Fruit fly (Drosophila melanogaster) whole organism, embryonic: Measurements from ENCODE around the gene eca.
A peak's percentile ranks its signal among the peaks of the same experiment; 100 is the strongest.

ENCODE experiments used
- Atf6 ChIP-seq: fragments of 200-800 bp; sonication (Bioruptor generic); IDR thresholded peaks from 2 replicates; pipeline ENCODE4 v1.3.6; 2022; ENCODE audit warnings: missing biosample characterization, missing genetic modification characterization
- Blimp-1 ChIP-seq: fragments of 200-800 bp; sonication (Bioruptor generic); optimal IDR thresholded peaks from 3 replicates; lab custom pipeline; 2018; ENCODE audit warnings: missing biosample characterization, missing genetic modification characterization, mild to moderate bottlenecking, moderate library complexity, missing genetic modification reagents
- CG10543 ChIP-seq: fragments of 200-800 bp; sonication (Bioruptor generic); optimal IDR thresholded peaks from 3 replicates; lab custom pipeline; 2017; ENCODE audit warnings: missing biosample characterization, mild to moderate bottlenecking, missing genetic modification characterization, moderate library complexity
- CG11093 ChIP-seq: fragments of 200-800 bp; sonication (Bioruptor generic); IDR thresholded peaks from 3 replicates; pipeline ENCODE4 v1.3.6; 2022; ENCODE audit warnings: missing biosample characterization, missing genetic modification characterization
- CG11398 ChIP-seq: fragments of 200-800 bp; sonication (Bioruptor generic); optimal IDR thresholded peaks from 2 replicates; lab custom pipeline; 2016; ENCODE audit warnings: missing biosample characterization, missing genetic modification characterization
- CG11560 ChIP-seq: fragments of 200-800 bp; sonication (Bioruptor generic); IDR thresholded peaks from 3 replicates; pipeline ENCODE4 v1.3.6; 2022; ENCODE audit warnings: missing biosample characterization, missing genetic modification characterization
- CG12236 ChIP-seq: fragments of 200-800 bp; sonication (Bioruptor generic); optimal IDR thresholded peaks from 2 replicates; lab custom pipeline; 2016; ENCODE audit warnings: missing biosample characterization, missing genetic modification characterization
- CG15269 ChIP-seq: fragments of 200-800 bp; sonication (Bioruptor generic); optimal IDR thresholded peaks from 2 replicates; lab custom pipeline; 2018; ENCODE audit warnings: missing biosample characterization, mild to moderate bottlenecking, missing genetic modification characterization, moderate library complexity
- CG15601 ChIP-seq: fragments of 200-800 bp; sonication (Bioruptor generic); optimal IDR thresholded peaks from 3 replicates; lab custom pipeline; 2019; ENCODE audit warnings: missing biosample characterization, mild to moderate bottlenecking, missing genetic modification characterization, moderate library complexity
- CG16815 ChIP-seq: fragments of 200-800 bp; sonication (Bioruptor generic); optimal IDR thresholded peaks from 3 replicates; lab custom pipeline; 2017; ENCODE audit warnings: missing biosample characterization, mild to moderate bottlenecking, missing genetic modification characterization
- CG16863 ChIP-seq: fragments of 200-800 bp; sonication (Bioruptor generic); optimal IDR thresholded peaks from 3 replicates; lab custom pipeline; 2016; ENCODE audit warnings: missing biosample characterization, missing genetic modification characterization
- CG17385 ChIP-seq: fragments of 200-800 bp; sonication (Bioruptor generic); optimal IDR thresholded peaks from 3 replicates; lab custom pipeline; 2018; ENCODE audit warnings: missing biosample characterization, mild to moderate bottlenecking, missing genetic modification characterization
- CG18476 ChIP-seq: fragments of 200-800 bp; sonication (Bioruptor generic); optimal IDR thresholded peaks from 2 replicates; lab custom pipeline; 2016; ENCODE audit warnings: missing biosample characterization, mild to moderate bottlenecking, missing genetic modification characterization
- CG18764 ChIP-seq: fragments of 200-800 bp; sonication (Bioruptor generic); optimal IDR thresholded peaks from 3 replicates; lab custom pipeline; 2016; ENCODE audit warnings: missing biosample characterization, missing genetic modification characterization
- CG3407 ChIP-seq: fragments of 200-800 bp; sonication (Bioruptor generic); optimal IDR thresholded peaks from 2 replicates; lab custom pipeline; 2018; ENCODE audit warnings: missing biosample characterization, mild to moderate bottlenecking, missing genetic modification characterization
- CG4730 ChIP-seq: fragments of 200-800 bp; sonication (Bioruptor generic); IDR thresholded peaks from 2 replicates; pipeline ENCODE4 v1.3.6; 2022; ENCODE audit warnings: missing biosample characterization, missing genetic modification characterization
- CG7928 ChIP-seq: fragments of 200-800 bp; sonication (Bioruptor generic); optimal IDR thresholded peaks from 2 replicates; lab custom pipeline; 2017; ENCODE audit warnings: missing biosample characterization, mild to moderate bottlenecking, missing genetic modification characterization
- CG8478 ChIP-seq: fragments of >200 bp; optimal IDR thresholded peaks from 2 replicates; lab custom pipeline; 2018
- CG8944 ChIP-seq: fragments of 200-800 bp; sonication (Bioruptor generic); optimal IDR thresholded peaks from 3 replicates; lab custom pipeline; 2016; ENCODE audit warnings: missing biosample characterization, missing genetic modification characterization
- CG9727 ChIP-seq: fragments of 200-800 bp; sonication (Bioruptor generic); optimal IDR thresholded peaks from 3 replicates; lab custom pipeline; 2017; ENCODE audit warnings: missing biosample characterization, mild to moderate bottlenecking, missing genetic modification characterization
- D19A ChIP-seq: fragments of 200-800 bp; optimal IDR thresholded peaks from 3 replicates; lab custom pipeline; 2019; ENCODE audit warnings: missing biosample characterization, mild to moderate bottlenecking, missing genetic modification characterization, moderate library complexity
- D19B ChIP-seq: fragments of 200-800 bp; sonication (Bioruptor generic); optimal IDR thresholded peaks from 2 replicates; lab custom pipeline; 2017; ENCODE audit warnings: missing biosample characterization, mild to moderate bottlenecking, missing genetic modification characterization
- Deaf1 ChIP-seq: fragments of 200-800 bp; optimal IDR thresholded peaks from 3 replicates; lab custom pipeline; 2019; ENCODE audit warnings: missing biosample characterization, mild to moderate bottlenecking, missing genetic modification characterization, moderate library complexity
- Drgx ChIP-seq: fragments of 200-800 bp; sonication (Bioruptor generic); IDR thresholded peaks from 2 replicates; pipeline ENCODE4 v1.3.6; 2022; ENCODE audit warnings: missing biosample characterization, missing genetic modification characterization
- Eip74EF ChIP-seq, 2 experiments: fragments of 200-800 bp in 1 of 2; fragments of >200 bp in 1 of 2; sonication (Bioruptor generic) in 1 of 2; optimal IDR thresholded peaks; 2 replicates each; lab custom pipeline; 2017 to 2019; ENCODE audit warnings: missing biosample characterization in 2 of 2, missing genetic modification characterization in 2 of 2, mild to moderate bottlenecking in 1 of 2, moderate library complexity in 1 of 2
- Fer3 ChIP-seq: fragments of 200-800 bp; sonication (Bioruptor generic); optimal IDR thresholded peaks from 2 replicates; lab custom pipeline; 2018; ENCODE audit warnings: missing biosample characterization, mild to moderate bottlenecking, missing genetic modification characterization, moderate library complexity
- Gug ChIP-seq: fragments of 200-800 bp; sonication (Bioruptor generic); IDR thresholded peaks from 4 replicates; pipeline ENCODE4 v1.3.6; 2022; ENCODE audit warnings: missing biosample characterization, missing genetic modification characterization
- HLH54F ChIP-seq: fragments of 200-800 bp; sonication (Bioruptor generic); optimal IDR thresholded peaks from 3 replicates; lab custom pipeline; 2016; ENCODE audit warnings: missing biosample characterization, missing genetic modification characterization
- Jarid2 ChIP-seq: fragments of 200-800 bp; sonication (Bioruptor generic); optimal IDR thresholded peaks from 3 replicates; lab custom pipeline; 2017; ENCODE audit warnings: mild to moderate bottlenecking, missing biosample characterization, missing genetic modification reagents, missing genetic modification characterization
- MESR4 ChIP-seq: fragments of 200-800 bp; sonication (Bioruptor generic); optimal IDR thresholded peaks from 2 replicates; lab custom pipeline; 2018; ENCODE audit warnings: missing biosample characterization, mild to moderate bottlenecking, missing genetic modification characterization, moderate library complexity
- Mes4 ChIP-seq: fragments of 200-800 bp; sonication (Bioruptor generic); optimal IDR thresholded peaks from 2 replicates; lab custom pipeline; 2016; ENCODE audit warnings: missing biosample characterization, missing genetic modification characterization
- Oli ChIP-seq: fragments of 200-800 bp; sonication (Bioruptor generic); optimal IDR thresholded peaks from 2 replicates; lab custom pipeline; 2018; ENCODE audit warnings: missing biosample characterization, mild to moderate bottlenecking, missing genetic modification characterization, moderate library complexity
- YL-1 ChIP-seq: fragments of 200-800 bp; sonication (Bioruptor generic); optimal IDR thresholded peaks from 3 replicates; lab custom pipeline; 2017; ENCODE audit warnings: missing biosample characterization, mild to moderate bottlenecking, missing genetic modification characterization
- ash1 ChIP-seq: fragments of 200-800 bp; sonication (Bioruptor generic); optimal IDR thresholded peaks from 2 replicates; lab custom pipeline; 2018; ENCODE audit warnings: missing biosample characterization, mild to moderate bottlenecking, missing genetic modification characterization
- bcd ChIP-seq: fragments of 200-800 bp; sonication (Bioruptor generic); optimal IDR thresholded peaks from 2 replicates; lab custom pipeline; 2017; ENCODE audit warnings: missing biosample characterization, mild to moderate bottlenecking, missing genetic modification characterization
- cato ChIP-seq: fragments of 200-800 bp; sonication (Bioruptor generic); optimal IDR thresholded peaks from 2 replicates; lab custom pipeline; 2016; ENCODE audit warnings: missing biosample characterization, missing genetic modification characterization, borderline replicate concordance
- chinmo ChIP-seq: fragments of 200-800 bp; sonication (Bioruptor generic); IDR thresholded peaks from 4 replicates; pipeline ENCODE4 v1.3.6; 2022; ENCODE audit warnings: missing biosample characterization, missing genetic modification characterization; ENCODE audit not compliant: partially characterized antibody
- danr ChIP-seq: fragments of 200-800 bp; sonication (Bioruptor generic); IDR thresholded peaks from 2 replicates; pipeline ENCODE4 v1.3.6; 2022; ENCODE audit warnings: missing biosample characterization, missing genetic modification characterization
- disco-r ChIP-seq: fragments of 200-800 bp; sonication (Bioruptor generic); optimal IDR thresholded peaks from 2 replicates; lab custom pipeline; 2016; ENCODE audit warnings: missing biosample characterization, missing genetic modification characterization
- gcm ChIP-seq: fragments of 200-800 bp; sonication (Bioruptor generic); optimal IDR thresholded peaks from 2 replicates; lab custom pipeline; 2019; ENCODE audit warnings: missing biosample characterization, mild to moderate bottlenecking, missing genetic modification characterization, moderate library complexity
- jing ChIP-seq: fragments of 200-800 bp; sonication (Bioruptor generic); optimal IDR thresholded peaks from 2 replicates; lab custom pipeline; 2018; ENCODE audit warnings: missing biosample characterization, mild to moderate bottlenecking, missing genetic modification characterization
- kah ChIP-seq: fragments of 200-800 bp; sonication (Bioruptor generic); optimal IDR thresholded peaks from 2 replicates; lab custom pipeline; 2018; ENCODE audit warnings: missing biosample characterization, mild to moderate bottlenecking, missing genetic modification characterization
- kay ChIP-seq: fragments of 200-800 bp; sonication (Bioruptor generic); optimal IDR thresholded peaks from 2 replicates; lab custom pipeline; 2016; ENCODE audit warnings: missing biosample characterization, missing genetic modification characterization
- ken ChIP-seq: fragments of 200-800 bp; sonication (Bioruptor generic); IDR thresholded peaks from 3 replicates; pipeline ENCODE4 v1.3.6; 2022; ENCODE audit warnings: missing biosample characterization, missing genetic modification characterization
- maf-S ChIP-seq: fragments of 200-800 bp; sonication (Bioruptor generic); optimal IDR thresholded peaks from 2 replicates; lab custom pipeline; 2016; ENCODE audit warnings: missing biosample characterization, missing genetic modification characterization
- pb ChIP-seq: fragments of 200-800 bp; sonication (Bioruptor generic); optimal IDR thresholded peaks from 3 replicates; lab custom pipeline; 2016; ENCODE audit warnings: missing biosample characterization, missing genetic modification characterization
- pnt ChIP-seq: fragments of 200-800 bp; sonication (Bioruptor generic); optimal IDR thresholded peaks from 3 replicates; lab custom pipeline; 2016; ENCODE audit warnings: missing biosample characterization, missing genetic modification characterization
- rib ChIP-seq: fragments of 200-800 bp; sonication (Bioruptor generic); IDR thresholded peaks from 2 replicates; pipeline ENCODE4 v1.3.6; 2022; ENCODE audit warnings: missing biosample characterization, missing genetic modification characterization
- sens ChIP-seq: fragments of 200-800 bp; sonication (Bioruptor generic); peaks from one replicate; lab custom pipeline; 2016; ENCODE audit warnings: missing biosample characterization, missing genetic modification characterization
- shn ChIP-seq: fragments of 200-800 bp; sonication (Bioruptor generic); optimal IDR thresholded peaks from 3 replicates; lab custom pipeline; 2016; ENCODE audit warnings: missing biosample characterization, missing genetic modification characterization
- yki ChIP-seq: fragments of >200 bp; optimal IDR thresholded peaks from 3 replicates; lab custom pipeline; 2018
- z ChIP-seq: fragments of 200-800 bp; sonication (Bioruptor generic); IDR thresholded peaks from 3 replicates; pipeline ENCODE4 v1.3.6; 2022; ENCODE audit warnings: missing biosample characterization, missing genetic modification characterization

eca gene

DNA sequence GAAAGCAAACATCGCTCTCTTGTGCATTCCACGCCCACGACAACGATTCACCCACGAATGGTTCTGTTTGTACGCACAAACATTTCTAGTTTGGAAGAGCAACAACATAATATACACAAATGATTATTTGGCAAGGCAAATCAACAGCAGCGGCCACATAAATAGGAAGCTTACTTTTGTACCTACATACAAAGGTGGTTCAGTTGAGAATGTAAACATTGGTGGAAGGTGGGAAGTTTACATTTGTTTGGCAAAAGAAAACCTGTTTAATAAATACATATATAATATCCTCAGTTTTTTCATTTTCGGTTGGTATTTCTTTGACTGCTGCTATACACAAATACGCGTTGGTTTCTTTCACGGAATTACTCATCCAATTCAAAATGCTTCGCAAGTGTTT lies 17.3 kb upstream of the eca start (continued):
- TF ChIP-seq danr (no peak), CG17385 (peak; percentile 88), Drgx (GFP tag; lab: Robert Waterston, UW) (no peak), pnt (GFP tag; lab: Kevin White, UChicago) (peak; percentile 73), CG7928 (peak; percentile 57), chinmo (GFP tag; lab: Robert Waterston, UW) (no peak), gcm (GFP tag; lab: Kevin White, UChicago) (peak; percentile 84), CG16863 (GFP tag; lab: Kevin White, UChicago) (peak; percentile 86), CG8944 (GFP tag; lab: Kevin White, UChicago) (peak; percentile 70), D19B (GFP tag; lab: Kevin White, UChicago) (peak; percentile 79), CG15269 (peak; percentile 93), CG10543 (peak; percentile 42), Jarid2 (GFP tag; lab: Kevin White, UChicago) (peak; percentile 76), sens (GFP tag; lab: Kevin White, UChicago) (peak; percentile 98), CG4730 (no peak), kah (GFP tag; lab: Kevin White, UChicago) (peak; percentile 58), kay (GFP tag; lab: Kevin White, UChicago) (peak; percentile 90), CG18764 (GFP tag; lab: Kevin White, UChicago) (peak; percentile 86), bcd (GFP tag; lab: Kevin White, UChicago) (peak; percentile 88), Blimp-1 (GFP tag; lab: Kevin White, UChicago) (peak; percentile 72), cato (GFP tag; lab: Kevin White, UChicago) (peak; percentile 65), Oli (tag; lab: Kevin White, UChicago) (peak; percentile 93), D19A (tag; lab: Kevin White, UChicago) (peak; percentile 79), pb (GFP tag; lab: Kevin White, UChicago) (peak; percentile 58), CG9727 (peak; percentile 86), Fer3 (tag; lab: Kevin White, UChicago) (peak; percentile 92), maf-S (peak; percentile 78), Mes4 (GFP tag; lab: Kevin White, UChicago) (peak; percentile 72), YL-1 (GFP tag; lab: Kevin White, UChicago) (peak; percentile 75), CG11093 (GFP tag; lab: Robert Waterston, UW) (peak; percentile 82; the same call in 2 of the 3 replicates), CG15601 (peak; percentile 85), rib (GFP tag; lab: Robert Waterston, UW) (no peak), yki (lab: Kevin White, UChicago) (no peak), CG11560 (tag; lab: Robert Waterston, UW) (no peak), CG12236 (GFP tag; lab: Kevin White, UChicago) (peak; percentile 74), HLH54F (peak; percentile 84), CG8478 (lab: Kevin White, UChicago) (no peak), CG11398 (peak; percentile 72), jing (GFP tag; lab: Kevin White, UChicago) (peak; percentile 83), Atf6 (GFP tag; lab: Robert Waterston, UW) (no peak), CG18476 (GFP tag; lab: Kevin White, UChicago) (peak; percentile 85), Eip74EF (GFP tag; optimal IDR thresholded peaks at IDR 0.05; lab: Kevin White, UChicago) (peak in 1 of 2 experiments; percentile 94), disco-r (GFP tag; lab: Kevin White, UChicago) (peak; percentile 65), ken (GFP tag; lab: Robert Waterston, UW) (no peak), ash1 (peak; percentile 47), shn (GFP tag; lab: Kevin White, UChicago) (peak; percentile 82), MESR4 (peak; percentile 40), CG3407 (GFP tag; lab: Kevin White, UChicago) (peak; percentile 82), CG16815 (GFP tag; lab: Kevin White, UChicago) (peak; percentile 62), z (GFP tag; lab: Robert Waterston, UW) (no peak), Deaf1 (tag; lab: Kevin White, UChicago) (peak; percentile 67), Gug (GFP tag; lab: Robert Waterston, UW) (peak; percentile 77)
